Worm (Caenorhabditis elegans) whole organism, L1 larva: Measurements from ENCODE around the gene C24H11.2.

Experiments
- Y116A8C.19 ChIP-seq: sonication (generic microtip); optimal IDR thresholded peaks from 2 replicates; lab custom pipeline; 2016; ENCODE audit warnings: missing compliant biosample characterization, missing genetic modification characterization, borderline replicate concordance
- alr-1 ChIP-seq: fragments of 200-800 bp; sonication (Bioruptor generic); optimal IDR thresholded peaks from 2 replicates; lab custom pipeline; 2018; ENCODE audit warnings: borderline replicate concordance, mild to moderate bottlenecking, missing genetic modification characterization, missing compliant biosample characterization
- blmp-1 ChIP-seq: fragments of 150-350 bp; optimal IDR thresholded peaks from 2 replicates; lab custom pipeline; 2014; ENCODE audit warnings: missing biosample characterization, missing genetic modification characterization
- egl-27 ChIP-seq, 2 experiments: fragments of 150-350 bp in 1 of 2; sonication (generic microtip); optimal IDR thresholded peaks; 3 replicates each; lab custom pipeline; 2017 to 2018; ENCODE audit warnings: missing biosample characterization in 2 of 2, missing genetic modification characterization in 2 of 2, missing genetic modification reagents in 2 of 2
- fkh-10 ChIP-seq: sonication (generic microtip); optimal IDR thresholded peaks from 2 replicates; lab custom pipeline; 2017; ENCODE audit warnings: missing biosample characterization, missing genetic modification reagents, missing genetic modification characterization
- mdl-1 ChIP-seq, 2 experiments: fragments of 150-350 bp; optimal IDR thresholded peaks; 2 replicates each; lab custom pipeline; 2014 to 2017; ENCODE audit warnings: missing biosample characterization in 2 of 2, missing genetic modification characterization in 2 of 2, inconsistent platforms in 1 of 2
- nhr-47 ChIP-seq: sonication (generic microtip); optimal IDR thresholded peaks from 2 replicates; lab custom pipeline; 2016; ENCODE audit warnings: mild to moderate bottlenecking, missing genetic modification characterization, moderate library complexity, missing compliant biosample characterization
- nhr-76 ChIP-seq: sonication (generic microtip); optimal IDR thresholded peaks from 2 replicates; lab custom pipeline; 2017; ENCODE audit warnings: missing biosample characterization, missing genetic modification characterization
- pax-3 ChIP-seq: fragments of 200-800 bp; sonication (Bioruptor generic); optimal IDR thresholded peaks from 2 replicates; lab custom pipeline; 2018; ENCODE audit warnings: mild to moderate bottlenecking, missing genetic modification characterization, moderate library complexity, missing compliant biosample characterization
- snpc-4 ChIP-seq: fragments of 150-350 bp; optimal IDR thresholded peaks from 2 replicates; lab custom pipeline; 2014; ENCODE audit warnings: missing biosample characterization, missing genetic modification characterization
- tbx-2 ChIP-seq: sonication (generic microtip); optimal IDR thresholded peaks from 2 replicates; lab custom pipeline; 2016; ENCODE audit warnings: missing genetic modification characterization, missing compliant biosample characterization
- zag-1 ChIP-seq: fragments of 150-350 bp; optimal IDR thresholded peaks from 2 replicates; lab custom pipeline; 2014; ENCODE audit warnings: missing biosample characterization, missing genetic modification characterization

- TF ChIP-seq alr-1 (tag; lab: Kevin White, UChicago) (no peak), nhr-76 (no peak), tbx-2 (no peak), Y116A8C.19 (tag; lab: Kevin White, UChicago) (no peak), nhr-47 (tag; lab: Kevin White, UChicago) (no peak), snpc-4 (tag; lab: Kevin White, UChicago) (no peak), pax-3 (no peak), egl-27 (tag; optimal IDR thresholded peaks at IDR 0.05; lab: Kevin White, UChicago) (no peak), zag-1 (tag; lab: Kevin White, UChicago) (no peak), fkh-10 (GFP tag; lab: Kevin White, UChicago) (no peak), mdl-1 (tag; optimal IDR thresholded peaks at IDR 0.05; lab: Kevin White, UChicago) (no peak), blmp-1 (tag; lab: Kevin White, UChicago) (no peak)
Measured at ce11 chrIII:11785961-11786360, 6.2 kb downstream of the C24H11.2 start, which contains the start of gene tbx-38.
